Fruit fly (Drosophila melanogaster) whole organism, embryonic: Measurements from ENCODE around the gene Ada2a.

Experiments used
- CG10147 ChIP-seq: fragments of 200-800 bp; sonication (Bioruptor generic); optimal IDR thresholded peaks from 2 replicates; lab custom pipeline; 2019; ENCODE audit warnings: missing biosample characterization, mild to moderate bottlenecking, missing genetic modification characterization, moderate library complexity
- CG10431 ChIP-seq: fragments of 200-800 bp; sonication (Bioruptor generic); optimal IDR thresholded peaks from 3 replicates; lab custom pipeline; 2018; ENCODE audit warnings: missing biosample characterization, mild to moderate bottlenecking, missing genetic modification characterization
- CG15479 ChIP-seq: fragments of 200-800 bp; sonication (Bioruptor generic); optimal IDR thresholded peaks from 3 replicates; lab custom pipeline; 2019; ENCODE audit warnings: missing biosample characterization, mild to moderate bottlenecking, missing genetic modification characterization, moderate library complexity
- CG17829 ChIP-seq: fragments of 200-800 bp; optimal IDR thresholded peaks from 2 replicates; lab custom pipeline; 2019; ENCODE audit warnings: missing biosample characterization, mild to moderate bottlenecking, missing genetic modification characterization, moderate library complexity
- CG1792 ChIP-seq: fragments of 200-800 bp; sonication (Bioruptor generic); optimal IDR thresholded peaks from 2 replicates; lab custom pipeline; 2016; ENCODE audit warnings: missing biosample characterization, missing genetic modification characterization
- CG2120 ChIP-seq: fragments of 200-800 bp; sonication (Bioruptor generic); optimal IDR thresholded peaks from 3 replicates; lab custom pipeline; 2016; ENCODE audit warnings: missing biosample characterization, missing genetic modification characterization
- CG42726 ChIP-seq: fragments of 200-800 bp; sonication (Bioruptor generic); IDR thresholded peaks from 2 replicates; pipeline ENCODE4 v1.3.6; 2022; ENCODE audit warnings: missing biosample characterization, missing genetic modification characterization; ENCODE audit not compliant: partially characterized antibody
- CG7271 ChIP-seq: fragments of 200-800 bp; sonication (Bioruptor generic); optimal IDR thresholded peaks from 2 replicates; lab custom pipeline; 2018; ENCODE audit warnings: missing biosample characterization, mild to moderate bottlenecking, missing genetic modification characterization, moderate library complexity
- CG9215 ChIP-seq: fragments of 200-800 bp; sonication (Bioruptor generic); IDR thresholded peaks from 2 replicates; pipeline ENCODE4 v1.3.6; 2022; ENCODE audit warnings: missing biosample characterization, missing genetic modification characterization
- CG9797 ChIP-seq: fragments of 200-800 bp; sonication (Bioruptor generic); optimal IDR thresholded peaks from 3 replicates; lab custom pipeline; 2018; ENCODE audit warnings: missing biosample characterization, mild to moderate bottlenecking, missing genetic modification characterization
- HLH3B ChIP-seq: fragments of 200-800 bp; sonication (Bioruptor generic); IDR thresholded peaks from 2 replicates; pipeline ENCODE4 v1.3.6; 2022; ENCODE audit warnings: missing biosample characterization, missing genetic modification characterization
- HLH4C ChIP-seq: fragments of 200-800 bp; sonication (Bioruptor generic); IDR thresholded peaks from 3 replicates; pipeline ENCODE4 v1.3.6; 2022; ENCODE audit warnings: missing biosample characterization, missing genetic modification characterization; ENCODE audit not compliant: partially characterized antibody
- Hand ChIP-seq: fragments of 200-800 bp; sonication (Bioruptor generic); optimal IDR thresholded peaks from 2 replicates; lab custom pipeline; 2017; ENCODE audit warnings: mild to moderate bottlenecking, missing biosample characterization, missing genetic modification reagents, missing genetic modification characterization
- HmgD ChIP-seq: fragments of 200-800 bp; sonication (Bioruptor generic); optimal IDR thresholded peaks from 3 replicates; lab custom pipeline; 2016; ENCODE audit warnings: missing biosample characterization, missing genetic modification characterization
- Hr78 ChIP-seq, 2 experiments: fragments of 200-800 bp in 1 of 2; fragments of >200 bp in 1 of 2; sonication (Bioruptor generic) in 1 of 2; optimal IDR thresholded peaks; 2 replicates each; lab custom pipeline; 2017 to 2019; ENCODE audit warnings: missing biosample characterization in 2 of 2, missing genetic modification characterization in 2 of 2, mild to moderate bottlenecking in 1 of 2, moderate library complexity in 1 of 2
- Myb ChIP-seq: fragments of 200-800 bp; sonication (Bioruptor generic); optimal IDR thresholded peaks from 2 replicates; lab custom pipeline; 2016; ENCODE audit warnings: missing biosample characterization, missing genetic modification characterization
- NfI ChIP-seq: fragments of 200-800 bp; sonication (Bioruptor generic); optimal IDR thresholded peaks from 3 replicates; lab custom pipeline; 2018; ENCODE audit warnings: missing biosample characterization, mild to moderate bottlenecking, missing genetic modification characterization, moderate library complexity
- Pdp1 ChIP-seq, 2 experiments: fragments of 200-800 bp; sonication (Bioruptor generic); optimal IDR thresholded peaks; 3 replicates each; lab custom pipeline; 2016; ENCODE audit warnings: missing biosample characterization in 2 of 2, missing genetic modification characterization in 2 of 2, mild to moderate bottlenecking in 1 of 2, moderate library complexity in 1 of 2
- Xrp1 ChIP-seq: fragments of 200-800 bp; sonication (Bioruptor generic); IDR thresholded peaks from 2 replicates; pipeline ENCODE4 v1.3.6; 2022; ENCODE audit warnings: missing biosample characterization, missing genetic modification characterization
- bcd ChIP-seq: fragments of 200-800 bp; sonication (Bioruptor generic); optimal IDR thresholded peaks from 2 replicates; lab custom pipeline; 2017; ENCODE audit warnings: missing biosample characterization, mild to moderate bottlenecking, missing genetic modification characterization
- bsh ChIP-seq, 2 experiments: fragments of 200-800 bp; sonication (Bioruptor generic); optimal IDR thresholded peaks; 2 replicates each; lab custom pipeline; 2017 to 2018; ENCODE audit warnings: mild to moderate bottlenecking in 2 of 2, missing biosample characterization in 2 of 2, missing genetic modification characterization in 2 of 2, moderate library complexity in 1 of 2
- chinmo ChIP-seq: fragments of 200-800 bp; sonication (Bioruptor generic); IDR thresholded peaks from 4 replicates; pipeline ENCODE4 v1.3.6; 2022; ENCODE audit warnings: missing biosample characterization, missing genetic modification characterization; ENCODE audit not compliant: partially characterized antibody
- crp ChIP-seq, 2 experiments: fragments of 200-800 bp; sonication (Bioruptor generic); optimal IDR thresholded peaks; 2 replicates in 1 of 2; 3 replicates in 1 of 2; lab custom pipeline; 2017; ENCODE audit warnings: missing biosample characterization in 2 of 2, missing genetic modification characterization in 2 of 2, mild to moderate bottlenecking in 1 of 2, moderate library complexity in 1 of 2
- cwo ChIP-seq: fragments of 200-800 bp; sonication (Bioruptor generic); optimal IDR thresholded peaks from 3 replicates; lab custom pipeline; 2017; ENCODE audit warnings: missing biosample characterization, missing genetic modification characterization, mild to moderate bottlenecking, moderate library complexity, missing genetic modification reagents
- exex ChIP-seq: fragments of 200-800 bp; sonication (Bioruptor generic); optimal IDR thresholded peaks from 4 replicates; lab custom pipeline; 2018; ENCODE audit warnings: missing biosample characterization, mild to moderate bottlenecking, missing genetic modification characterization, moderate library complexity
- grn ChIP-seq: fragments of 200-800 bp; sonication (Bioruptor generic); optimal IDR thresholded peaks from 3 replicates; lab custom pipeline; 2017; ENCODE audit warnings: missing biosample characterization, missing genetic modification characterization
- gro ChIP-seq: fragments of 200-800 bp; sonication (Bioruptor generic); optimal IDR thresholded peaks from 2 replicates; lab custom pipeline; 2016; ENCODE audit warnings: missing biosample characterization, missing genetic modification characterization
- jigr1 ChIP-seq: fragments of 200-800 bp; sonication (Bioruptor generic); IDR thresholded peaks from 3 replicates; pipeline ENCODE4 v1.3.6; 2022; ENCODE audit warnings: missing biosample characterization, missing genetic modification characterization
- mirr ChIP-seq: fragments of 200-800 bp; sonication (Bioruptor generic); optimal IDR thresholded peaks from 3 replicates; lab custom pipeline; 2018; ENCODE audit warnings: missing biosample characterization, mild to moderate bottlenecking, missing genetic modification characterization
- psq ChIP-seq: fragments of 200-800 bp; sonication (Bioruptor generic); optimal IDR thresholded peaks from 2 replicates; lab custom pipeline; 2017; ENCODE audit warnings: missing biosample characterization, missing genetic modification characterization
- pum ChIP-seq: fragments of 200-800 bp; sonication (Bioruptor generic); optimal IDR thresholded peaks from 2 replicates; lab custom pipeline; 2016; ENCODE audit warnings: missing biosample characterization, missing genetic modification characterization
- scrt ChIP-seq: fragments of 200-800 bp; sonication (Bioruptor generic); optimal IDR thresholded peaks from 2 replicates; lab custom pipeline; 2018; ENCODE audit warnings: missing biosample characterization, mild to moderate bottlenecking, missing genetic modification characterization, moderate library complexity
- sd ChIP-seq: fragments of 200-800 bp; sonication (Bioruptor generic); optimal IDR thresholded peaks from 3 replicates; lab custom pipeline; 2018; ENCODE audit warnings: missing biosample characterization, mild to moderate bottlenecking, missing genetic modification characterization, moderate library complexity
- so ChIP-seq: fragments of 200-800 bp; sonication (Bioruptor generic); IDR thresholded peaks from 3 replicates; pipeline ENCODE4 v1.3.6; 2022; ENCODE audit warnings: missing biosample characterization, missing genetic modification characterization
- sug ChIP-seq: fragments of 200-800 bp; optimal IDR thresholded peaks from 2 replicates; lab custom pipeline; 2019; ENCODE audit warnings: missing biosample characterization, mild to moderate bottlenecking, missing genetic modification characterization, moderate library complexity
- tap ChIP-seq: fragments of 200-800 bp; optimal IDR thresholded peaks from 3 replicates; lab custom pipeline; 2019; ENCODE audit warnings: missing biosample characterization, mild to moderate bottlenecking, missing genetic modification characterization, moderate library complexity
- trem ChIP-seq: fragments of 200-800 bp; optimal IDR thresholded peaks from 3 replicates; lab custom pipeline; 2019; ENCODE audit warnings: missing biosample characterization, mild to moderate bottlenecking, missing genetic modification characterization, moderate library complexity
- tup ChIP-seq: fragments of 200-800 bp; sonication (Bioruptor generic); optimal IDR thresholded peaks from 2 replicates; lab custom pipeline; 2016; ENCODE audit warnings: missing biosample characterization, mild to moderate bottlenecking, missing genetic modification characterization, moderate library complexity
- tx ChIP-seq: fragments of 200-800 bp; sonication (Bioruptor generic); optimal IDR thresholded peaks from 2 replicates; lab custom pipeline; 2016; ENCODE audit warnings: missing biosample characterization, missing genetic modification characterization
- unpg ChIP-seq: fragments of 200-800 bp; sonication (Bioruptor generic); optimal IDR thresholded peaks from 3 replicates; lab custom pipeline; 2018; ENCODE audit warnings: missing biosample characterization, mild to moderate bottlenecking, missing genetic modification characterization, moderate library complexity

The Ada2a gene

DNA sequence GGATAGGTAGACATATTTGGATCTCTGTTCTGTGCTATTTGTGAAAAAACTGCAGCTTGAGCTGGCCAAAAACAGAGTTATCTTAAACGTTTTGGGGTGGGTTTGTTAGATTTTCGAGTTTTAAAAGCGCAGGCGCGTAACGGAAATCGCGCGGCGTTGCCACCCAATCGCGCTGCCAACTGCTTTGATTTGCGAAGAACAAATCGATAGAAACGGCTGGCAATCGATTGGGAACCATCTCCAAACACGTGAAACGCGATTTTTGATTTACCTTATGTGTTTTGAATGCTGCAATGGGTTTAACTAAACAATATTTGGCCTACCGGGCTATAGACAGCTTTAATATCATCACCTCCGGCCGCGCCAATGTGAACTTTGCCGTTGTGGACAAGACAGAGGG, 28.2 kb upstream of the Ada2a start, which contains the start of the genes CG14312 and CG8064 (continued):
- no peak for TF ChIP-seq CG10147 (GFP tag; lab: Kevin White, UChicago)
- no peak for TF ChIP-seq CG1792
- TF ChIP-seq unpg (GFP tag; lab: Kevin White, UChicago): no peak
- TF ChIP-seq CG2120: peak; percentile 5
- no peak for TF ChIP-seq bsh (GFP tag; optimal IDR thresholded peaks at IDR 0.05; lab: Kevin White, UChicago)

DNA sequence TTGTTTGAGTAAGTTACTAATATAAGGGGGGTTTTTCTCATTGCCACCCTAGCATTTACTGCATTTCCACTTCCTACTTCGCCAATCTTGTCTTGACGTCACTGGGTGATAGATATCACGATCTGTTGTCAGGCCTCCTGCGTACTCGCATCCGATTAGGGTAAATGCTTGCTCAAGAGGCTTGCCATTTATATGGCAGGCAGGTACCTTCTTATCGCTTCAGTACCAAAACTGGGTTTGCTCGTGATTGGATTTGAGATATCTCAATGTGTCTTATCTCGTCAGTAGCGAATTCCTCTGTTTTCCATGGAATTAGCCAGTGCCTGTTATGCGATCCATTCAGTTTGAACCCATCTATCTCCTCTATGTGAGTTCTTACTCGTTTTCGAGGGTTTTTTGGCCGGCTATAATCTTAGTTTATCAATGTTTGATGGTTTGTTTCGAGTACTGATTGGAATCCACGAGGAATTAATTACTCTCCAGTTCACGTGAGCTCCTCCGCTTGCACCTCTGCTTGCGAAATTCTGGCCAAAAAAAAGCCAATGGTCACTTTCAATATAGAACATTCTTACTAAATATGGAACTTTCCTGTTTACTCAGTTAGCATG, 25.7 kb upstream of the Ada2a start:
- no peak for TF ChIP-seq NfI
- TF ChIP-seq Pdp1 (GFP tag; optimal IDR thresholded peaks at IDR 0.05; lab: Kevin White, UChicago): peak in 1 of 2 experiments; percentile 14
- TF ChIP-seq chinmo (GFP tag; lab: Robert Waterston, UW): 0 out of 4 replicates have a peak, but pooled peaks have one; percentile 11
- peak; percentile 66 for TF ChIP-seq exex (tag; lab: Kevin White, UChicago)
- TF ChIP-seq grn (GFP tag; lab: Kevin White, UChicago): peak; percentile 64
- no peak for TF ChIP-seq bcd (GFP tag; lab: Kevin White, UChicago)
- TF ChIP-seq tx (GFP tag; lab: Kevin White, UChicago): no peak
- TF ChIP-seq HmgD: no peak
- TF ChIP-seq cwo: peak; percentile 71
- peak; percentile 72 for TF ChIP-seq sug (tag; lab: Kevin White, UChicago)
- TF ChIP-seq mirr (GFP tag; lab: Kevin White, UChicago): peak; percentile 26
- no peak for TF ChIP-seq HLH4C (GFP tag; lab: Robert Waterston, UW)
- TF ChIP-seq trem (tag; lab: Kevin White, UChicago): no peak
- no peak for TF ChIP-seq so (GFP tag; lab: Robert Waterston, UW)
- peak; percentile 99 for TF ChIP-seq CG15479 (GFP tag; lab: Kevin White, UChicago)
- no peak for TF ChIP-seq jigr1 (GFP tag; lab: Robert Waterston, UW)

DNA sequence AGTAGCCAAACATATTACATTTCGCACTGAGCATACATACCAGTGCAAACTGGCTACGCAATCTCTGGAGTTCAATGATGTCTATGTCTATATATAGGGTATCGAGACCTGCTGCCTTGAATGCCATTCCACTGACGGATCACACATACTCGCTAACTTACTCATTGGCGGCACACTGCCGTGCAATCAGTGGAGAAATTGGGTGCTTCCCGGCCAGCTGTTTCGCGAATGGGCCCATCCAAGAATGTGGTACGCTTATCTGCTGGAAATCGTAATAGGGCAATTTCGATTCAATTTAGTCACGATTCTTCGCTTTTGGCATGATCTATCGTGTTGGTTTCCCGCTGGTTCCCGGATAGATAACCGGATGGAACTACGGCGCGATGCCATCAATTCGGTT, 24.8 kb upstream of the Ada2a start:
- TF ChIP-seq tap (no peak), HLH3B (GFP tag; lab: Robert Waterston, UW) (no peak), crp (GFP tag; optimal IDR thresholded peaks at IDR 0.05; lab: Kevin White, UChicago) (no peak), pum (no peak), tup (GFP tag; lab: Kevin White, UChicago) (no peak), bsh (GFP tag; optimal IDR thresholded peaks at IDR 0.05; lab: Kevin White, UChicago) (no peak), CG10431 (GFP tag; lab: Kevin White, UChicago) (no peak), Hr78 (GFP tag; optimal IDR thresholded peaks at IDR 0.05; lab: Kevin White, UChicago) (no peak), CG17829 (no peak), psq (GFP tag; lab: Kevin White, UChicago) (no peak), sd (tag; lab: Kevin White, UChicago) (peak; percentile 62), scrt (no peak), CG9797 (GFP tag; lab: Kevin White, UChicago) (no peak), CG9215 (GFP tag; lab: Robert Waterston, UW) (no peak), exex (tag; lab: Kevin White, UChicago) (peak; percentile 40), mirr (GFP tag; lab: Kevin White, UChicago) (peak; percentile 2), Hand (GFP tag; lab: Kevin White, UChicago) (no peak), gro (GFP tag; lab: Kevin White, UChicago) (peak; percentile 7), Myb (GFP tag; lab: Kevin White, UChicago) (no peak), CG42726 (GFP tag; lab: Robert Waterston, UW) (no peak), tx (GFP tag; lab: Kevin White, UChicago) (no peak), Xrp1 (no peak), CG7271 (tag; lab: Kevin White, UChicago) (no peak)
- TF ChIP-seq, all 482 proteins: peak for 4
